Worm (Caenorhabditis elegans): ENCODE results near the gene fat-6.

- TF ChIP-seq dao-5 (tag; optimal IDR thresholded peaks at IDR 0.05) (no peak), him-1 (tag; optimal IDR thresholded peaks at IDR 0.05) (no peak), W03F9.2 (tag; optimal IDR thresholded peaks at IDR 0.05) (no peak)
These were observed 30.1 kb upstream of the fat-6 start, which contains the start of gene ZK829.3 for ce11 chrIV:11945621-11946020.
